Worm (Caenorhabditis elegans): ENCODE data around the gene R07E5.17.

The R07E5.17 gene

DNA sequence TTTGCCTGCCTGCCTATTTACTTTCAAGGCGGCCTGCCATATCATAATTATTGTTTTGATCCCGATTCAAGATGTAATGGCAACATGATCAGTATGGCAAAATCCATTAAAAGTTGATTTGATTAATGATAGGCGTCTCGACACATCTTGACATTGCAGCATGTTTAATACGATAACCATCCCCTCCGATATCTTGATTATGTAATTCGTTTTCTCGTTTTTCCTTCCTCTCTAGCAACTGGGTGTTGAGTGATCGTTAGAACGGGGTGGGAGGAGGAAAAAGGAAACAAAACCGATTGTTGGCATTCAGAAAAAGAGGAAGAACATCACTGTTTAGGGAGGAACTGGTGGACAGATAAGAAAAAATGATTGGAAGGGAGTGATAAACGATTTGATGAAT, 12.3 kb downstream of the R07E5.17 start:
- no peak for TF ChIP-seq mls-2 (tag; optimal IDR thresholded peaks at IDR 0.05)
- TF ChIP-seq elt-1 (tag; optimal IDR thresholded peaks at IDR 0.05; ENCODE audit: borderline replicate concordance, insufficient read depth), result peak; percentile 63

DNA sequence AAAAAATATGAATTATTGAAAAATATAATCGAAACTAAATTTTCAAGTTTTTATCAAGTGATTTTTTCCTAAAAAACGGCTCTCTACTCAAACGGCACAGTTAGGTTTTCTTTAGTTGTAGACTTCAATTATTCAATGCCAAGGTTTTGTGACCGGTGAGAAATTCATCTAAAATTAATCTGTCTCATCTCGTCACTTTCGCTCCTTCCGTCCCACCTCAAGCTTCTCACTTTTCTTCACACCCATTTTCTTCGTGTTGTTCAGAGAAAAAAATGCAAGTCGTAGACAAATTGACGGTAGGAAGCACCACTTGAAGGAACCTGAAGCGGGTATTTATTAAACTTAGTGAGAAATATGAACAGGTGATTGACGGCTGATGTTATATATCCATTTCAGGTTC, 12.9 kb downstream of the R07E5.17 start:
- TF ChIP-seq tbx-8 (GFP tag; optimal IDR thresholded peaks at IDR 0.05) (no peak), pha-4 (tag; optimal IDR thresholded peaks at IDR 0.05) (no peak), mls-2 (tag; optimal IDR thresholded peaks at IDR 0.05) (no peak), unc-120 (tag; optimal IDR thresholded peaks at IDR 0.05; ENCODE audit: poor library complexity, severe bottlenecking) (no peak), drap-1 (GFP tag; optimal IDR thresholded peaks at IDR 0.05) (no peak), mep-1 (tag; optimal IDR thresholded peaks at IDR 0.05) (no peak)

DNA sequence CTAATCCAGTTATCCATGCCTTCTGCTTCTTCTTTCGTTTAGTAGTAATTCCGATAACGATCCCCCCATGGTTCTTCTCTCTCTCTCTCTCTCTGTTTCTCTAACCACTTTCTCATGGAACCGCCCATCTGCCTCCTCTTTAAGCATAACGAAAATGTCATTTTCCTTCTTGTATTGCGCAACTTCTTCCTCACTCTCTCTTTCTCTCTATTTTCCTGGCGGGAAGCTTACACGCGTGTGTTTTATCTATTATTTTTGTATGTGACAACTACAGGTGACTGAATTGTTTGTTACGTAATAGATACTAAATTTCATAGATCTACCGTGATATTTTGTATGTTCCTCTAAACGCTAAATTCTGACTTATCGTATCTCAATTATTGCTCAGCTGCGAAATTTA, 13.8 kb downstream of the R07E5.17 start:
- TF ChIP-seq ztf-11 (tag; optimal IDR thresholded peaks at IDR 0.05), result no peak
- peak; percentile 95 for TF ChIP-seq zip-8 (tag; optimal IDR thresholded peaks at IDR 0.05)
- no peak for TF ChIP-seq sem-2 (GFP tag; optimal IDR thresholded peaks at IDR 0.05)
- no peak for TF ChIP-seq nhr-76 (tag; optimal IDR thresholded peaks at IDR 0.05)

DNA sequence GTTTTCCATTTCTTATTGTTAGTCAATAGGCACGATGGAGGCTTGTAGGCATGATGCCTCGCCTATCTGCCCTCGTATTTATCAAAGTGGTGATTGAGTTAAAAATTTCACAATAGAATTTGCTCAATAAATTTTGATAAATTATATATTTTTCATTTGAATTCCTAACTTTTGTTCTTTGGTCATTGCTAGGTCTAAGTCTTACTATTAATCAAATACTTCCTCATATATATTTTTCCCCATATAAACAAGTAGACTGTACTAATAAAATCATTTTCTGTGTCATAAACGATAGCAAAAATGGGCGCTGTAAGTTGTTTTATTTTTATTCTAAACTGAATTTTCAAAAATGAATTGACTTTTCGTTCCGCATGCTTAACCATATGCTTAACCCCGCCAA, 19.7 kb downstream of the R07E5.17 start, which contains the start of gene pals-28:
pals-28 (plus strand) TSS at position 301 of the 400 bp plus-strand sequence.
- no peak for TF ChIP-seq sptf-1 (tag; optimal IDR thresholded peaks at IDR 0.05)
- TF ChIP-seq tbx-8 (GFP tag; optimal IDR thresholded peaks at IDR 0.05), result no peak

DNA sequence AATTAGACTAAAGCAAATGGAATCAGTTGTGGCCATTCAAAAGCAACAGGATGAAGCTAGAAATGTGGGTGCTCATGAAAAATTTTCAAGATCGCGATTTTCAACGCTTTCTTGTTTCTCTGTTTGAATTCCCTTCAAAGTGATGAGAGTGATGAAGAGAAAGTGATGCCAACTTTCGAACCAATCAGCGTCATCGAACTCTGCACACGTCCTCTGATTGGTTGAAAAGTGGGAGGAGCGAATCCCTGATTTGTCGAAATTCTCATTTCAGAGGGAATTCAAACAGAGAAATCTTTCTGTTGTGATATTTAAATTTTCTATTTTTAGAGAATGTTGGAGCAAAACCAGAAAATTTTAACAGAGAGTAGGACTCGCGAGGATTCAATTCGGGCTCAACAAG, 22.1 kb downstream of the R07E5.17 start:
- no peak for TF ChIP-seq snpc-4 (tag; optimal IDR thresholded peaks at IDR 0.05)
- no peak for TF ChIP-seq unc-120 (tag; optimal IDR thresholded peaks at IDR 0.05; ENCODE audit: poor library complexity, severe bottlenecking)
- TF ChIP-seq cnd-1 (tag; optimal IDR thresholded peaks at IDR 0.05), result no peak
- TF ChIP-seq nhr-12 (tag; optimal IDR thresholded peaks at IDR 0.05), result no peak
- no peak for TF ChIP-seq tbx-8 (GFP tag; optimal IDR thresholded peaks at IDR 0.05)
- TF ChIP-seq hlh-1 (tag; optimal IDR thresholded peaks at IDR 0.05), result no peak
- TF ChIP-seq flh-1 (GFP tag; optimal IDR thresholded peaks at IDR 0.05), result no peak
- TF ChIP-seq sem-2 (GFP tag; optimal IDR thresholded peaks at IDR 0.05), result no peak
- TF ChIP-seq unc-62 (GFP tag; optimal IDR thresholded peaks at IDR 0.05), result no peak
- TF ChIP-seq bed-3 (GFP tag; optimal IDR thresholded peaks at IDR 0.05), result no peak
- no peak for TF ChIP-seq pha-4 (tag; optimal IDR thresholded peaks at IDR 0.05)
- TF ChIP-seq mep-1 (tag; optimal IDR thresholded peaks at IDR 0.05), result no peak
- no peak for TF ChIP-seq elt-1 (tag; optimal IDR thresholded peaks at IDR 0.05; ENCODE audit: borderline replicate concordance, insufficient read depth)
- no peak for TF ChIP-seq lsy-2 (tag; optimal IDR thresholded peaks at IDR 0.05)
- no peak for TF ChIP-seq nhr-2 (tag; optimal IDR thresholded peaks at IDR 0.05)
- no peak for TF ChIP-seq ceh-39 (tag; optimal IDR thresholded peaks at IDR 0.05)
- no peak for TF ChIP-seq drap-1 (GFP tag; optimal IDR thresholded peaks at IDR 0.05)
- TF ChIP-seq unc-39 (tag; optimal IDR thresholded peaks at IDR 0.05), result no peak

DNA sequence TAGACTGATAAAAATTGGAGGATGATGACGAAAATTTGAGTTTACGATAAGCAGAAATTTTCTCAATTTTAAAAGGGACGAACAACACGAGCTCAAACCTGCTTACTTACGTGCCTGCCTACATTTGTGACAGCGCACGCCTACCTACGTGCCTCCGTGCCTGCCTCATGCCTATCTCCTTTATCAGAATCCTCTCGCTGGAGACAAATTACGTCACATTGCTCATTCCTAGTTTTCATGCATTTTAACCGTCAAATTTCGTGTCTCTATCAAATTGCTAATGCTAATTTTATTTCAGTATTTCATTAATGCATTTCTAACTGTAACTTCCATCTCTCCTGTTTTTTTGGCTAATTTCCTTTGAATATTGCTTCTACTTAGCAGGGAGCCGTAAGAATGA, 22.9 kb downstream of the R07E5.17 start, which contains the start of gene pals-27:
pals-27 (plus strand) TSS at position 301 of the 400 bp plus-strand sequence.
- TF ChIP-seq blmp-1 (tag; optimal IDR thresholded peaks at IDR 0.05) (no peak), ztf-11 (tag; optimal IDR thresholded peaks at IDR 0.05) (no peak), drap-1 (GFP tag; optimal IDR thresholded peaks at IDR 0.05) (no peak), M03D4.4 (tag; optimal IDR thresholded peaks at IDR 0.05) (no peak), zip-8 (tag; optimal IDR thresholded peaks at IDR 0.05) (no peak), ham-2 (GFP tag; optimal IDR thresholded peaks at IDR 0.05) (no peak), lin-13 (tag; optimal IDR thresholded peaks at IDR 0.05) (no peak), mep-1 (tag; optimal IDR thresholded peaks at IDR 0.05) (no peak), unc-120 (tag; optimal IDR thresholded peaks at IDR 0.05; ENCODE audit: poor library complexity, severe bottlenecking) (no peak), ceh-39 (tag; optimal IDR thresholded peaks at IDR 0.05) (no peak), flh-1 (GFP tag; optimal IDR thresholded peaks at IDR 0.05) (no peak), unc-39 (tag; optimal IDR thresholded peaks at IDR 0.05) (no peak), nhr-76 (tag; optimal IDR thresholded peaks at IDR 0.05) (no peak), snpc-4 (tag; optimal IDR thresholded peaks at IDR 0.05) (no peak), mls-2 (tag; optimal IDR thresholded peaks at IDR 0.05) (no peak)

DNA sequence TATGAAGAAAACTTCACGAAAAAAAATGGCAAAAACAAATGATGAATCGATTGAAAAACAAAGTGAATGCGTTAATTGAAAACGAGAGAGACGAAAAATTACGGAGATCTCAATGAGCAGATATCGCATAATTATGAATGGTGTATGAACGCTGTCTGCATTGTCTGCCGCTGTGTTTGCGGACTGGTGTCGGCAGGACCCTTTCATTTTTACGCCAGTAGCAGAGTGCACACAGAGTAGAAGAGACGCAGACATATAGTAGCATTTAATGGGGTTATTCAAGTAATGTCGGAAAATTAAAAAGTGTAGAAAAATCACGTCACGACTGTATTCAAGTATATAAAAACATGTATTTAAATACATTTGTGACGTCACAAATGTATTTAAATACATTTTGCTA, 23.4 kb downstream of the R07E5.17 start:
- TF ChIP-seq mab-5 (tag; optimal IDR thresholded peaks at IDR 0.05), result no peak
- no peak for TF ChIP-seq unc-39 (tag; optimal IDR thresholded peaks at IDR 0.05)
- TF ChIP-seq nhr-12 (tag; optimal IDR thresholded peaks at IDR 0.05), result no peak
- no peak for TF ChIP-seq drap-1 (GFP tag; optimal IDR thresholded peaks at IDR 0.05)
- TF ChIP-seq ces-1 (GFP tag; optimal IDR thresholded peaks at IDR 0.05), result peak; percentile 73
- TF ChIP-seq unc-120 (tag; optimal IDR thresholded peaks at IDR 0.05; ENCODE audit: poor library complexity, severe bottlenecking), result no peak
- peak; percentile 13 for TF ChIP-seq mls-2 (tag; optimal IDR thresholded peaks at IDR 0.05)
- peak; percentile 21 for TF ChIP-seq lsy-2 (tag; optimal IDR thresholded peaks at IDR 0.05)
- TF ChIP-seq hlh-1 (tag; optimal IDR thresholded peaks at IDR 0.05), result no peak
- peak; percentile 38 for TF ChIP-seq mep-1 (tag; optimal IDR thresholded peaks at IDR 0.05)
- TF ChIP-seq ceh-43 (GFP tag; optimal IDR thresholded peaks at IDR 0.05), result no peak
- TF ChIP-seq lin-13 (tag; optimal IDR thresholded peaks at IDR 0.05), result peak; percentile 57
- TF ChIP-seq sptf-1 (tag; optimal IDR thresholded peaks at IDR 0.05), result no peak

All from whole organism, mixed stage, embryonic.